Fruit fly (Drosophila melanogaster) whole organism, embryonic: ENCODE results near the gene wwk.

Experiments
- Atf6 ChIP-seq: fragments of 200-800 bp; sonication (Bioruptor generic); IDR thresholded peaks from 2 replicates; pipeline ENCODE4 v1.3.6; 2022; ENCODE audit warnings: missing biosample characterization, missing genetic modification characterization
- Bgb ChIP-seq: fragments of 200-800 bp; sonication (Bioruptor generic); IDR thresholded peaks from 2 replicates; pipeline ENCODE4 v1.3.6; 2022; ENCODE audit warnings: missing biosample characterization, missing genetic modification characterization; ENCODE audit not compliant: partially characterized antibody
- C15 ChIP-seq: fragments of 200-800 bp; sonication (Bioruptor generic); IDR thresholded peaks from 3 replicates; pipeline ENCODE4 v1.3.6; 2022; ENCODE audit warnings: missing biosample characterization, missing genetic modification characterization
- CG10654 ChIP-seq: fragments of 200-800 bp; sonication (Bioruptor generic); optimal IDR thresholded peaks from 2 replicates; lab custom pipeline; 2016; ENCODE audit warnings: missing biosample characterization, missing genetic modification characterization
- CG10979 ChIP-seq: fragments of 200-800 bp; sonication (Bioruptor generic); optimal IDR thresholded peaks from 2 replicates; lab custom pipeline; 2018; ENCODE audit warnings: missing biosample characterization, mild to moderate bottlenecking, missing genetic modification characterization, moderate library complexity
- CG12155 ChIP-seq: fragments of 200-800 bp; sonication (Bioruptor generic); optimal IDR thresholded peaks from 3 replicates; lab custom pipeline; 2016; ENCODE audit warnings: missing biosample characterization, missing genetic modification characterization
- CG12659 ChIP-seq: fragments of 200-800 bp; sonication (Bioruptor generic); optimal IDR thresholded peaks from 3 replicates; lab custom pipeline; 2017; ENCODE audit warnings: mild to moderate bottlenecking, missing biosample characterization, missing genetic modification reagents, missing genetic modification characterization
- CG13287 ChIP-seq: fragments of 200-800 bp; sonication (Bioruptor generic); IDR thresholded peaks from 2 replicates; pipeline ENCODE4 v1.3.6; 2022; ENCODE audit warnings: missing biosample characterization, missing genetic modification characterization; ENCODE audit not compliant: partially characterized antibody
- CG14860 ChIP-seq: fragments of 200-800 bp; sonication (Bioruptor generic); IDR thresholded peaks from 3 replicates; pipeline ENCODE4 v1.3.6; 2022; ENCODE audit warnings: missing biosample characterization, missing genetic modification characterization; ENCODE audit not compliant: partially characterized antibody
- CG15514 ChIP-seq: fragments of 200-800 bp; sonication (Bioruptor generic); optimal IDR thresholded peaks from 3 replicates; lab custom pipeline; 2017; ENCODE audit warnings: missing biosample characterization, missing genetic modification characterization, mild to moderate bottlenecking, moderate library complexity, missing genetic modification reagents
- CG1602 ChIP-seq: fragments of 200-800 bp; sonication (Bioruptor generic); optimal IDR thresholded peaks from 3 replicates; lab custom pipeline; 2016; ENCODE audit warnings: missing biosample characterization, missing genetic modification characterization
- CG17829 ChIP-seq: fragments of 200-800 bp; optimal IDR thresholded peaks from 2 replicates; lab custom pipeline; 2019; ENCODE audit warnings: missing biosample characterization, mild to moderate bottlenecking, missing genetic modification characterization, moderate library complexity
- CG2116 ChIP-seq: fragments of 200-800 bp; sonication (Bioruptor generic); optimal IDR thresholded peaks from 3 replicates; lab custom pipeline; 2018; ENCODE audit warnings: missing biosample characterization, mild to moderate bottlenecking, missing genetic modification characterization
- CG30403 ChIP-seq: fragments of 200-800 bp; sonication (Bioruptor generic); optimal IDR thresholded peaks from 3 replicates; lab custom pipeline; 2016; ENCODE audit warnings: missing biosample characterization, missing genetic modification characterization
- CG34422 ChIP-seq: fragments of 200-800 bp; sonication (Bioruptor generic); IDR thresholded peaks from 3 replicates; pipeline ENCODE4 v1.3.6; 2022; ENCODE audit warnings: missing biosample characterization, missing genetic modification characterization
- CG3995 ChIP-seq: fragments of 200-800 bp; sonication (Bioruptor generic); optimal IDR thresholded peaks from 3 replicates; lab custom pipeline; 2016; ENCODE audit warnings: missing biosample characterization, missing genetic modification characterization
- CG4730 ChIP-seq: fragments of 200-800 bp; sonication (Bioruptor generic); IDR thresholded peaks from 2 replicates; pipeline ENCODE4 v1.3.6; 2022; ENCODE audit warnings: missing biosample characterization, missing genetic modification characterization
- CG6689 ChIP-seq: fragments of 200-800 bp; sonication (Bioruptor generic); IDR thresholded peaks from 2 replicates; pipeline ENCODE4 v1.3.6; 2022; ENCODE audit warnings: missing biosample characterization, missing genetic modification characterization
- CG8478 ChIP-seq: fragments of >200 bp; optimal IDR thresholded peaks from 2 replicates; lab custom pipeline; 2018
- Dp ChIP-seq: fragments of 200-800 bp; sonication (Bioruptor generic); optimal IDR thresholded peaks from 2 replicates; lab custom pipeline; 2018; ENCODE audit warnings: missing biosample characterization, mild to moderate bottlenecking, missing genetic modification characterization, moderate library complexity
- Dref ChIP-seq: fragments of 200-800 bp; sonication (Bioruptor generic); IDR thresholded peaks from 2 replicates; pipeline ENCODE4 v1.3.6; 2022; ENCODE audit warnings: missing biosample characterization, missing genetic modification characterization
- Gug ChIP-seq: fragments of 200-800 bp; sonication (Bioruptor generic); IDR thresholded peaks from 4 replicates; pipeline ENCODE4 v1.3.6; 2022; ENCODE audit warnings: missing biosample characterization, missing genetic modification characterization
- Jarid2 ChIP-seq: fragments of 200-800 bp; sonication (Bioruptor generic); optimal IDR thresholded peaks from 3 replicates; lab custom pipeline; 2017; ENCODE audit warnings: mild to moderate bottlenecking, missing biosample characterization, missing genetic modification reagents, missing genetic modification characterization
- MESR4 ChIP-seq: fragments of 200-800 bp; sonication (Bioruptor generic); optimal IDR thresholded peaks from 2 replicates; lab custom pipeline; 2018; ENCODE audit warnings: missing biosample characterization, mild to moderate bottlenecking, missing genetic modification characterization, moderate library complexity
- Mrtf ChIP-seq: fragments of 200-800 bp; sonication (Bioruptor generic); IDR thresholded peaks from 3 replicates; pipeline ENCODE4 v1.3.6; 2022; ENCODE audit warnings: missing biosample characterization, missing genetic modification characterization
- NC2α ChIP-seq: fragments of 200-800 bp; sonication (Bioruptor generic); optimal IDR thresholded peaks from 2 replicates; lab custom pipeline; 2016; ENCODE audit warnings: missing biosample characterization, missing genetic modification characterization
- Scr ChIP-seq: fragments of 200-800 bp; sonication (Bioruptor generic); IDR thresholded peaks from 2 replicates; pipeline ENCODE4 v1.3.6; 2022; ENCODE audit warnings: missing biosample characterization, missing genetic modification characterization; ENCODE audit not compliant: partially characterized antibody
- Sin3A ChIP-seq: fragments of >200 bp; optimal IDR thresholded peaks from 2 replicates; lab custom pipeline; 2018
- Xbp1 ChIP-seq: fragments of 200-800 bp; sonication (Bioruptor generic); optimal IDR thresholded peaks from 3 replicates; lab custom pipeline; 2016; ENCODE audit warnings: missing biosample characterization, mild to moderate bottlenecking, missing genetic modification characterization
- al ChIP-seq: fragments of 200-800 bp; sonication (Bioruptor generic); IDR thresholded peaks from 2 replicates; pipeline ENCODE4 v1.3.6; 2022; ENCODE audit warnings: missing biosample characterization, missing genetic modification characterization
- chinmo ChIP-seq: fragments of 200-800 bp; sonication (Bioruptor generic); IDR thresholded peaks from 4 replicates; pipeline ENCODE4 v1.3.6; 2022; ENCODE audit warnings: missing biosample characterization, missing genetic modification characterization; ENCODE audit not compliant: partially characterized antibody
- chm ChIP-seq: fragments of 200-800 bp; sonication (Bioruptor generic); IDR thresholded peaks from 2 replicates; pipeline ENCODE4 v1.3.6; 2022; ENCODE audit warnings: missing biosample characterization, missing genetic modification characterization
- ftz-f1 ChIP-seq: fragments of 200-800 bp; sonication (Bioruptor generic); optimal IDR thresholded peaks from 2 replicates; lab custom pipeline; 2016; ENCODE audit warnings: missing biosample characterization, missing genetic modification characterization
- ham ChIP-seq: fragments of 200-800 bp; sonication (Bioruptor generic); IDR thresholded peaks from 2 replicates; pipeline ENCODE4 v1.3.6; 2022; ENCODE audit warnings: missing biosample characterization, missing genetic modification characterization
- maf-S ChIP-seq: fragments of 200-800 bp; sonication (Bioruptor generic); optimal IDR thresholded peaks from 2 replicates; lab custom pipeline; 2016; ENCODE audit warnings: missing biosample characterization, missing genetic modification characterization
- mld ChIP-seq: fragments of 200-800 bp; sonication (Bioruptor generic); IDR thresholded peaks from 3 replicates; pipeline ENCODE4 v1.3.6; 2022; ENCODE audit warnings: missing biosample characterization, missing genetic modification characterization; ENCODE audit not compliant: partially characterized antibody
- nerfin-2 ChIP-seq: fragments of 200-800 bp; sonication (Bioruptor generic); IDR thresholded peaks from 2 replicates; pipeline ENCODE4 v1.3.6; 2022; ENCODE audit warnings: missing biosample characterization, missing genetic modification characterization; ENCODE audit not compliant: partially characterized antibody
- otp ChIP-seq: fragments of 200-800 bp; sonication (Bioruptor generic); IDR thresholded peaks from 3 replicates; pipeline ENCODE4, ENCODE4 v1.3.6; 2022; ENCODE audit warnings: missing biosample characterization, missing genetic modification characterization
- pzg ChIP-seq: fragments of 200-800 bp; sonication (Bioruptor generic); optimal IDR thresholded peaks from 3 replicates; lab custom pipeline; 2018; ENCODE audit warnings: missing biosample characterization, mild to moderate bottlenecking, missing genetic modification characterization, moderate library complexity
- sens-2 ChIP-seq: fragments of 200-800 bp; sonication (Bioruptor generic); IDR thresholded peaks from 2 replicates; pipeline ENCODE4 v1.3.6; 2022; ENCODE audit warnings: missing biosample characterization, missing genetic modification characterization
- seq ChIP-seq: fragments of 200-800 bp; sonication (Bioruptor generic); IDR thresholded peaks from 2 replicates; pipeline ENCODE4 v1.3.6; 2022; ENCODE audit warnings: missing biosample characterization, missing genetic modification characterization
- sim ChIP-seq: fragments of 200-800 bp; sonication (Bioruptor generic); IDR thresholded peaks from 2 replicates; pipeline ENCODE4 v1.3.6; 2022; ENCODE audit warnings: missing biosample characterization, missing genetic modification characterization
- sob ChIP-seq: fragments of 200-800 bp; sonication (Bioruptor generic); IDR thresholded peaks from 2 replicates; pipeline ENCODE4 v1.3.6; 2022; ENCODE audit warnings: missing biosample characterization, missing genetic modification characterization
- tio ChIP-seq: fragments of 200-800 bp; sonication (Bioruptor generic); optimal IDR thresholded peaks from 2 replicates; lab custom pipeline; 2017; ENCODE audit warnings: missing biosample characterization, missing genetic modification characterization, inconsistent platforms
- tna ChIP-seq: fragments of 200-800 bp; sonication (Bioruptor generic); IDR thresholded peaks from 2 replicates; pipeline ENCODE4 v1.3.6; 2022; ENCODE audit warnings: missing biosample characterization, missing genetic modification characterization; ENCODE audit not compliant: partially characterized antibody
- vnd ChIP-seq: fragments of 200-800 bp; sonication (Bioruptor generic); IDR thresholded peaks from 3 replicates; pipeline ENCODE4 v1.3.6; 2022; ENCODE audit warnings: missing biosample characterization, missing genetic modification characterization; ENCODE audit not compliant: partially characterized antibody
- vvl ChIP-seq: fragments of 200-800 bp; sonication (Bioruptor generic); IDR thresholded peaks from 2 replicates; pipeline ENCODE4 v1.3.6; 2022; ENCODE audit warnings: missing biosample characterization, missing genetic modification characterization
- zfh1 ChIP-seq: fragments of 200-800 bp; sonication (Bioruptor generic); IDR thresholded peaks from 3 replicates; pipeline ENCODE4 v1.3.6; 2022; ENCODE audit warnings: missing biosample characterization, missing genetic modification characterization

The wwk gene

dm6 chr2L:15035366-15035765 is 39.2 kb upstream of the wwk start, which contains the start of gene yellow-c:
Gene yellow-c, plus strand, starts transcription at chr2L:15035394.
- peak; percentile 16 for TF ChIP-seq Dp (GFP tag; lab: Kevin White, UChicago)
- no peak for TF ChIP-seq sens-2 (GFP tag; lab: Robert Waterston, UW)
- TF ChIP-seq ftz-f1 (GFP tag; lab: Kevin White, UChicago), result peak; percentile 72
- TF ChIP-seq Sin3A, result no peak
- TF ChIP-seq CG13287, result peak; percentile 15; the same call in 1 of the 2 replicates
- no peak for TF ChIP-seq otp (GFP tag; lab: Robert Waterston, UW)
- TF ChIP-seq NC2α (GFP tag; lab: Kevin White, UChicago), result no peak
- no peak for TF ChIP-seq sim (GFP tag; lab: Robert Waterston, UW)
- TF ChIP-seq chinmo (GFP tag; lab: Robert Waterston, UW), result peak; percentile 87; the same call in 3 of the 4 replicates
- TF ChIP-seq chm (GFP tag; lab: Robert Waterston, UW), result no peak
- TF ChIP-seq CG10654, result no peak
- TF ChIP-seq Mrtf (GFP tag; lab: Robert Waterston, UW), result 0 out of 3 replicates have a peak, but pooled peaks have one; percentile 54
- TF ChIP-seq maf-S, result no peak
- TF ChIP-seq CG34422 (GFP tag; lab: Robert Waterston, UW), result peak; percentile 44; the same call in 1 of the 3 replicates
- TF ChIP-seq zfh1, result no peak
- TF ChIP-seq CG12155 (GFP tag; lab: Kevin White, UChicago), result no peak
- TF ChIP-seq ham, result 0 out of 2 replicates have a peak, but pooled peaks have one; percentile 19
- TF ChIP-seq Atf6 (GFP tag; lab: Robert Waterston, UW), result no peak
- TF ChIP-seq CG1602, result no peak
- TF ChIP-seq CG17829 (tag; lab: Kevin White, UChicago), result no peak
- TF ChIP-seq CG8478 (lab: Kevin White, UChicago), result no peak
- peak; percentile 55 for TF ChIP-seq Jarid2
- TF ChIP-seq sob (GFP tag; lab: Robert Waterston, UW), result no peak
- TF ChIP-seq, all 482 proteins: peak for 8

dm6 chr2L:15038339-15039308 is 36.0 kb upstream of the wwk start, which contains the start of gene CIAPIN1:
Gene CIAPIN1, minus strand, starts transcription at chr2L:15038861.
- no peak for TF ChIP-seq CG10979 (tag; lab: Kevin White, UChicago)
- 0 out of 2 replicates have a peak, but pooled peaks have one; percentile 6 for TF ChIP-seq vvl (GFP tag; lab: Robert Waterston, UW)
- TF ChIP-seq CG14860 (GFP tag; lab: Robert Waterston, UW), result peak; percentile 46
- TF ChIP-seq MESR4, result peak; percentile 69
- no peak; the same call in none of the 2 replicates for TF ChIP-seq Scr (GFP tag; lab: Robert Waterston, UW)
- peak; percentile 52 for TF ChIP-seq Bgb (GFP tag; lab: Robert Waterston, UW)
- TF ChIP-seq tna (GFP tag; lab: Robert Waterston, UW), result peak; percentile 63
- TF ChIP-seq CG15514 (GFP tag; lab: Kevin White, UChicago), result peak; percentile 83
- no peak for TF ChIP-seq al (GFP tag; lab: Robert Waterston, UW)
- TF ChIP-seq chinmo (GFP tag; lab: Robert Waterston, UW), result 0 out of 4 replicates have a peak, but pooled peaks have one; percentile 32
- no peak for TF ChIP-seq CG6689 (GFP tag; lab: Robert Waterston, UW)
- TF ChIP-seq C15 (GFP tag; lab: Robert Waterston, UW), result no peak
- TF ChIP-seq tio, result peak; percentile 22
- no peak for TF ChIP-seq CG2116 (GFP tag; lab: Kevin White, UChicago)
- TF ChIP-seq CG34422 (GFP tag; lab: Robert Waterston, UW), result peak; percentile 11; the same call in 1 of the 3 replicates
- TF ChIP-seq CG4730 (GFP tag; lab: Robert Waterston, UW), result no peak
- no peak for TF ChIP-seq CG12659 (GFP tag; lab: Kevin White, UChicago)
- TF ChIP-seq Xbp1, result no peak
- TF ChIP-seq mld, result peak; percentile 46; the same call in 1 of the 3 replicates
- TF ChIP-seq CG30403 (GFP tag; lab: Kevin White, UChicago), result no peak
- TF ChIP-seq Gug, result no peak
- TF ChIP-seq vnd, result peak; percentile 16; the same call in 2 of the 3 replicates
- no peak for TF ChIP-seq seq (GFP tag; lab: Robert Waterston, UW)
- TF ChIP-seq Dref, result peak; percentile 78
- TF ChIP-seq nerfin-2 (GFP tag; lab: Robert Waterston, UW), result peak; percentile 66
- peak; percentile 97 for TF ChIP-seq CG3995 (GFP tag; lab: Kevin White, UChicago)
- peak; percentile 29 for TF ChIP-seq pzg (GFP tag; lab: Kevin White, UChicago)
